Worm (Caenorhabditis elegans): ENCODE measurements around the gene C25H3.14.

Gene C25H3.14

DNA sequence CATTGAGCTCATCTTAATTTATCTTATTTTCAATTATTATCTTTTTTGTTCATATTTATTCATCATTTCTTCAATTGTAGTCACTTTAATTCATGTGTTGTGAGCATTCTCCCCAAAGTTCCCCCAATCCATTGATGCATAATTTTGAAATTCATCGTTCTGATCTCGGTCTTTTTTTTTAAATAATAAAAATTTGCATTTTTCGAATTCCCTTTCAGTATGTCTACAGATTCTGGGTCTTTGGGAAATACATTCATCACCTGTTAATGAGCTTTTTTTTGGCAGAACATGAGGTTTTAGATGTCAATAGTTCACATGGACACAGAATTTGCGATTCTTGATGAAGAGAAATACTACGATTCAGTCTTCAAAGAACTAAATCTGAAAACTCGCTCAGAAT is 24.9 kb downstream of the C25H3.14 start, which contains the start of gene damt-1:
damt-1 (plus strand) TSS at position 301 of the 400 bp plus-strand sequence.
- TF ChIP-seq unc-39 (tag; optimal IDR thresholded peaks at IDR 0.05) = no peak
- TF ChIP-seq nhr-21 (tag; optimal IDR thresholded peaks at IDR 0.05) = no peak
- no peak for TF ChIP-seq sem-4 (tag; optimal IDR thresholded peaks at IDR 0.05)
- TF ChIP-seq zag-1 (tag; optimal IDR thresholded peaks at IDR 0.05) = no peak
- no peak for TF ChIP-seq nhr-6 (tag; optimal IDR thresholded peaks at IDR 0.05)
- TF ChIP-seq peb-1 (tag; optimal IDR thresholded peaks at IDR 0.05) = no peak
- TF ChIP-seq ztf-1 (GFP tag; conservative IDR thresholded peaks at IDR 0.05) = no peak
- TF ChIP-seq lin-39 (tag; optimal IDR thresholded peaks at IDR 0.05) = no peak
- TF ChIP-seq nhr-129 (tag; optimal IDR thresholded peaks at IDR 0.05) = no peak
- TF ChIP-seq nhr-12 (tag; optimal IDR thresholded peaks at IDR 0.05) = no peak
- no peak for TF ChIP-seq elt-1 (tag; optimal IDR thresholded peaks at IDR 0.05)
- TF ChIP-seq unc-55 (GFP tag; optimal IDR thresholded peaks at IDR 0.05) = no peak
- TF ChIP-seq ztf-4 (tag; optimal IDR thresholded peaks at IDR 0.05) = no peak
- no peak for TF ChIP-seq nhr-25 (tag; optimal IDR thresholded peaks at IDR 0.05)
- TF ChIP-seq nhr-237 (tag; optimal IDR thresholded peaks at IDR 0.05) = no peak
- TF ChIP-seq unc-62 (GFP tag; optimal IDR thresholded peaks at IDR 0.05) = no peak
- TF ChIP-seq skn-1 (tag; optimal IDR thresholded peaks at IDR 0.05) = no peak
- TF ChIP-seq crh-2 (tag; optimal IDR thresholded peaks at IDR 0.05) = no peak
- TF ChIP-seq sma-3 (GFP tag; optimal IDR thresholded peaks at IDR 0.05) = no peak
- no peak for TF ChIP-seq C34F6.9 (tag; optimal IDR thresholded peaks at IDR 0.05)

DNA sequence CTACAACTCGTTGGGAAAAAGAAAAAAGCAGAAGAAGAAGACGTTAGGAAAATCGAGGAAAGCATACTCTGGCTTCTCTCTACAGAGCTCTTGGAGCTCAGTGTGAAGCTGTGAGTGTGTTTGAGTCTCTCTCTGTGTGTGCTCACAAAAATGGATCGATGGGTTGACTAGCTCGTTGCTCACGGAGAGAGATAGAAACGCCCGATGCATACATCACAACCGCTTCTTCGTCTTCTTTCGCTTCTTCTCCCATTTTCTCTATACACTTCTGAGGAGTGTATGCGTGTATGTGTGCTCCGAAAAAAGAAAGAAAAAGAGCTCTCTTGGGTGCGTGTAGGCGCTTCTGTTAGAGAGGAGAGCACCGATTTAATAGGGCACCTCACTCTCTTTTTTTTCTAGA is 30.2 kb downstream of the C25H3.14 start:
- TF ChIP-seq ceh-82 (tag; optimal IDR thresholded peaks at IDR 0.05) = peak; percentile 3
- no peak for TF ChIP-seq alr-1 (tag; optimal IDR thresholded peaks at IDR 0.05)
- peak; percentile 88 for TF ChIP-seq C34F6.9 (tag; optimal IDR thresholded peaks at IDR 0.05)
- TF ChIP-seq nhr-21 (tag; optimal IDR thresholded peaks at IDR 0.05) = no peak
- TF ChIP-seq fos-1 (tag; optimal IDR thresholded peaks at IDR 0.05) = no peak
- no peak for TF ChIP-seq gmeb-1 (tag; optimal IDR thresholded peaks at IDR 0.05)
- no peak for TF ChIP-seq unc-39 (tag; optimal IDR thresholded peaks at IDR 0.05)
- TF ChIP-seq nhr-129 (tag; optimal IDR thresholded peaks at IDR 0.05) = peak; percentile 89
- peak; percentile 89 for TF ChIP-seq lin-11 (tag; optimal IDR thresholded peaks at IDR 0.05)
- peak in 1 of 2 experiments; percentile 55 for TF ChIP-seq mdl-1 (tag; optimal IDR thresholded peaks at IDR 0.05)
- no peak for TF ChIP-seq nhr-25 (tag; optimal IDR thresholded peaks at IDR 0.05)
- no peak for TF ChIP-seq blmp-1 (tag; optimal IDR thresholded peaks at IDR 0.05; ENCODE audit: insufficient read depth)
- TF ChIP-seq unc-62 (GFP tag; optimal IDR thresholded peaks at IDR 0.05) = no peak
- TF ChIP-seq nhr-77 (tag; optimal IDR thresholded peaks at IDR 0.05) = no peak
- TF ChIP-seq ama-1 (optimal IDR thresholded peaks at IDR 0.05) = no peak
- peak; percentile 82 for TF ChIP-seq nhr-6 (tag; optimal IDR thresholded peaks at IDR 0.05)
- TF ChIP-seq unc-55 (GFP tag; optimal IDR thresholded peaks at IDR 0.05) = peak; percentile 96
- TF ChIP-seq skn-1 (tag; optimal IDR thresholded peaks at IDR 0.05) = no peak
- no peak for TF ChIP-seq nhr-237 (tag; optimal IDR thresholded peaks at IDR 0.05)
- TF ChIP-seq mbf-1 (tag; optimal IDR thresholded peaks at IDR 0.05) = no peak
- TF ChIP-seq lin-39 (tag; optimal IDR thresholded peaks at IDR 0.05) = peak; percentile 20
- no peak for TF ChIP-seq sma-3 (GFP tag; optimal IDR thresholded peaks at IDR 0.05)
- peak; percentile 54 for TF ChIP-seq Y55F3AM.14 (GFP tag; optimal IDR thresholded peaks at IDR 0.05)
- no peak for TF ChIP-seq nhr-23 (tag; optimal IDR thresholded peaks at IDR 0.05)
- no peak for TF ChIP-seq dmd-4 (tag; optimal IDR thresholded peaks at IDR 0.05)
- TF ChIP-seq elt-1 (tag; optimal IDR thresholded peaks at IDR 0.05) = no peak
- TF ChIP-seq nhr-10 (tag; optimal IDR thresholded peaks at IDR 0.05) = no peak
- peak; percentile 80 for TF ChIP-seq crh-2 (tag; optimal IDR thresholded peaks at IDR 0.05)
- TF ChIP-seq aly-2 (tag; optimal IDR thresholded peaks at IDR 0.05) = no peak
- TF ChIP-seq elt-3 (tag; optimal IDR thresholded peaks at IDR 0.05) = no peak
- peak; percentile 91 for TF ChIP-seq zag-1 (tag; optimal IDR thresholded peaks at IDR 0.05)
- TF ChIP-seq egl-27 (tag; optimal IDR thresholded peaks at IDR 0.05) = no peak
- no peak for TF ChIP-seq ceh-16 (tag; optimal IDR thresholded peaks at IDR 0.05)
- no peak for TF ChIP-seq ztf-11 (tag; optimal IDR thresholded peaks at IDR 0.05)
- TF ChIP-seq R02D3.7 (tag; optimal IDR thresholded peaks at IDR 0.05) = no peak
- peak; percentile 38 for TF ChIP-seq lin-13 (GFP tag; optimal IDR thresholded peaks at IDR 0.05)
- TF ChIP-seq ztf-4 (tag; optimal IDR thresholded peaks at IDR 0.05) = no peak
- peak; percentile 53 for TF ChIP-seq sma-9 (GFP tag; optimal IDR thresholded peaks at IDR 0.05)
- no peak for TF ChIP-seq sma-9 (tag; optimal IDR thresholded peaks at IDR 0.05)
- peak; percentile 49 for TF ChIP-seq mab-5 (tag; optimal IDR thresholded peaks at IDR 0.05)
- no peak for TF ChIP-seq nhr-12 (tag; optimal IDR thresholded peaks at IDR 0.05)
- peak; percentile 52 for TF ChIP-seq F13H6.1 (tag; optimal IDR thresholded peaks at IDR 0.05)
- no peak for TF ChIP-seq peb-1 (tag; optimal IDR thresholded peaks at IDR 0.05)
- peak; percentile 64 for TF ChIP-seq snpc-4 (tag; optimal IDR thresholded peaks at IDR 0.05)
- TF ChIP-seq ztf-1 (GFP tag; conservative IDR thresholded peaks at IDR 0.05) = no peak
- TF ChIP-seq ZK546.5 (tag; optimal IDR thresholded peaks at IDR 0.05) = no peak
- TF ChIP-seq lsy-2 (tag; optimal IDR thresholded peaks at IDR 0.05) = peak; percentile 22 to 59
- TF ChIP-seq sem-4 (tag; optimal IDR thresholded peaks at IDR 0.05) = peak; percentile 53
- TF ChIP-seq nhr-11 (tag; optimal IDR thresholded peaks at IDR 0.05) = no peak
